Fruit fly (Drosophila melanogaster) whole organism, adult: ENCODE data around the gene soti.

Experiments used
- CG11617 ChIP-seq: fragments of 200-800 bp; sonication (Bioruptor generic); optimal IDR thresholded peaks from 2 replicates; lab custom pipeline; 2017; ENCODE audit warnings: mild to moderate bottlenecking, missing biosample characterization, missing genetic modification reagents, missing genetic modification characterization
- CG12768 ChIP-seq: fragments of 200-800 bp; sonication (Bioruptor generic); optimal IDR thresholded peaks from 2 replicates; lab custom pipeline; 2017; ENCODE audit warnings: missing biosample characterization, missing genetic modification characterization, mild to moderate bottlenecking, moderate library complexity, missing genetic modification reagents
- CG14711 ChIP-seq: fragments of 200-800 bp; sonication (Bioruptor generic); optimal IDR thresholded peaks from 2 replicates; lab custom pipeline; 2018; ENCODE audit warnings: missing biosample characterization, mild to moderate bottlenecking, missing genetic modification characterization, moderate library complexity
- CG33017 ChIP-seq: fragments of 200-800 bp; sonication (Bioruptor generic); optimal IDR thresholded peaks from 2 replicates; lab custom pipeline; 2018; ENCODE audit warnings: missing biosample characterization, mild to moderate bottlenecking, missing genetic modification characterization, moderate library complexity
- CG7045 ChIP-seq: fragments of 200-800 bp; sonication (Bioruptor generic); optimal IDR thresholded peaks from 2 replicates; lab custom pipeline; 2017; ENCODE audit warnings: missing biosample characterization, mild to moderate bottlenecking, missing genetic modification characterization
- CG7101 ChIP-seq: fragments of 200-800 bp; sonication (Bioruptor generic); optimal IDR thresholded peaks from 2 replicates; lab custom pipeline; 2018; ENCODE audit warnings: missing biosample characterization, mild to moderate bottlenecking, missing genetic modification characterization, moderate library complexity
- Crg-1 ChIP-seq: fragments of 200-800 bp; sonication (Bioruptor generic); optimal IDR thresholded peaks from 2 replicates; lab custom pipeline; 2016; ENCODE audit warnings: missing biosample characterization, missing genetic modification characterization
- Mnt ChIP-seq: fragments of 200-800 bp; sonication (Bioruptor generic); optimal IDR thresholded peaks from 2 replicates; lab custom pipeline; 2016; ENCODE audit warnings: missing biosample characterization, mild to moderate bottlenecking, missing genetic modification characterization
- cic ChIP-seq: fragments of 200-800 bp; sonication (Bioruptor generic); optimal IDR thresholded peaks from 2 replicates; lab custom pipeline; 2017; ENCODE audit warnings: missing biosample characterization, mild to moderate bottlenecking, missing genetic modification characterization, moderate library complexity
- cnc ChIP-seq, 2 experiments: fragments of >200 bp; optimal IDR thresholded peaks; 2 replicates each; lab custom pipeline; 2017
- kay ChIP-seq: fragments of 200-800 bp; sonication (Bioruptor generic); peaks from one replicate; lab custom pipeline; 2016; ENCODE audit warnings: missing biosample characterization, missing genetic modification characterization, borderline replicate concordance
- ovo ChIP-seq: fragments of 200-800 bp; sonication (Bioruptor generic); optimal IDR thresholded peaks from 2 replicates; lab custom pipeline; 2016; ENCODE audit warnings: missing biosample characterization, missing genetic modification characterization
- tj ChIP-seq: fragments of 200-800 bp; sonication (Bioruptor generic); optimal IDR thresholded peaks from 3 replicates; lab custom pipeline; 2017; ENCODE audit warnings: missing biosample characterization, mild to moderate bottlenecking, missing genetic modification characterization, moderate library complexity
- toe ChIP-seq: fragments of 200-800 bp; sonication (Bioruptor generic); optimal IDR thresholded peaks from 2 replicates; lab custom pipeline; 2016; ENCODE audit warnings: missing biosample characterization, missing genetic modification characterization

dm6 chr3R:14410396-14410795 lies 28.9 kb upstream of the soti start:
- no peak for TF ChIP-seq CG12768 (GFP tag; lab: Kevin White, UChicago)
- TF ChIP-seq Mnt, result no peak
- no peak for TF ChIP-seq toe (GFP tag; lab: Kevin White, UChicago)
- no peak for TF ChIP-seq cic (GFP tag; lab: Kevin White, UChicago)
- no peak for TF ChIP-seq CG7101 (tag; lab: Kevin White, UChicago)
- no peak for TF ChIP-seq cnc (optimal IDR thresholded peaks at IDR 0.05; lab: Kevin White, UChicago)
- TF ChIP-seq CG33017, result no peak
- TF ChIP-seq tj, result no peak
- no peak for TF ChIP-seq CG11617 (GFP tag; lab: Kevin White, UChicago)
- TF ChIP-seq CG7045 (GFP tag; lab: Kevin White, UChicago), result no peak
- no peak for TF ChIP-seq kay
- no peak for TF ChIP-seq CG14711 (tag; lab: Kevin White, UChicago)
- TF ChIP-seq Crg-1, result no peak
- TF ChIP-seq ovo (GFP tag; lab: Kevin White, UChicago), result no peak
